Fruit fly (Drosophila melanogaster) whole organism, embryonic: ENCODE data around the gene CG17803.

Experiments used
- Antp ChIP-seq: fragments of 200-800 bp; sonication (Bioruptor generic); optimal IDR thresholded peaks from 3 replicates; lab custom pipeline; 2016; ENCODE audit warnings: missing biosample characterization, missing genetic modification characterization
- CG13775 ChIP-seq: fragments of 200-800 bp; sonication (Bioruptor generic); optimal IDR thresholded peaks from 3 replicates; lab custom pipeline; 2017; ENCODE audit warnings: missing biosample characterization, mild to moderate bottlenecking, missing genetic modification characterization
- CG14050 ChIP-seq: fragments of 200-800 bp; sonication (Bioruptor generic); IDR thresholded peaks from 3 replicates; pipeline ENCODE4 v1.3.6; 2022; ENCODE audit warnings: missing biosample characterization, missing genetic modification characterization
- CG15073 ChIP-seq: fragments of 200-800 bp; sonication (Bioruptor generic); optimal IDR thresholded peaks from 2 replicates; lab custom pipeline; 2016; ENCODE audit warnings: missing biosample characterization, missing genetic modification characterization
- CG15269 ChIP-seq: fragments of 200-800 bp; sonication (Bioruptor generic); optimal IDR thresholded peaks from 2 replicates; lab custom pipeline; 2018; ENCODE audit warnings: missing biosample characterization, mild to moderate bottlenecking, missing genetic modification characterization, moderate library complexity
- CG16813 ChIP-seq: fragments of 200-800 bp; sonication (Bioruptor generic); IDR thresholded peaks from 3 replicates; pipeline ENCODE4 v1.3.6; 2022; ENCODE audit warnings: missing biosample characterization, missing genetic modification characterization; ENCODE audit not compliant: partially characterized antibody
- CG18262 ChIP-seq: fragments of 200-800 bp; optimal IDR thresholded peaks from 3 replicates; lab custom pipeline; 2019; ENCODE audit warnings: missing biosample characterization, mild to moderate bottlenecking, missing genetic modification characterization, moderate library complexity
- CG3065 ChIP-seq: fragments of 200-800 bp; sonication (Bioruptor generic); optimal IDR thresholded peaks from 2 replicates; lab custom pipeline; 2016; ENCODE audit warnings: missing biosample characterization, missing genetic modification characterization
- CG3407 ChIP-seq: fragments of 200-800 bp; sonication (Bioruptor generic); optimal IDR thresholded peaks from 2 replicates; lab custom pipeline; 2018; ENCODE audit warnings: missing biosample characterization, mild to moderate bottlenecking, missing genetic modification characterization
- CG4282 ChIP-seq: fragments of 200-800 bp; sonication (Bioruptor generic); optimal IDR thresholded peaks from 2 replicates; lab custom pipeline; 2016; ENCODE audit warnings: missing biosample characterization, missing genetic modification characterization
- CG4360 ChIP-seq: fragments of 200-800 bp; sonication (Bioruptor generic); IDR thresholded peaks from 2 replicates; pipeline ENCODE4 v1.3.6; 2022; ENCODE audit warnings: missing biosample characterization, missing genetic modification characterization
- CG6791 ChIP-seq: fragments of 200-800 bp; sonication (Bioruptor generic); IDR thresholded peaks from 3 replicates; pipeline ENCODE4 v1.3.6; 2022; ENCODE audit warnings: missing biosample characterization, missing genetic modification characterization; ENCODE audit not compliant: partially characterized antibody
- CG7556 ChIP-seq: fragments of 200-800 bp; sonication (Bioruptor generic); optimal IDR thresholded peaks from 2 replicates; lab custom pipeline; 2017; ENCODE audit warnings: missing biosample characterization, mild to moderate bottlenecking, missing genetic modification characterization
- CG8281 ChIP-seq: fragments of 200-800 bp; sonication (Bioruptor generic); optimal IDR thresholded peaks from 2 replicates; lab custom pipeline; 2018; ENCODE audit warnings: missing biosample characterization, mild to moderate bottlenecking, missing genetic modification characterization, moderate library complexity
- CG8478 ChIP-seq: fragments of >200 bp; optimal IDR thresholded peaks from 2 replicates; lab custom pipeline; 2018
- CG9797 ChIP-seq: fragments of 200-800 bp; sonication (Bioruptor generic); optimal IDR thresholded peaks from 3 replicates; lab custom pipeline; 2018; ENCODE audit warnings: missing biosample characterization, mild to moderate bottlenecking, missing genetic modification characterization
- CG9817 ChIP-seq: fragments of 200-800 bp; sonication (Bioruptor generic); optimal IDR thresholded peaks from 2 replicates; lab custom pipeline; 2018; ENCODE audit warnings: missing biosample characterization, mild to moderate bottlenecking, missing genetic modification characterization, moderate library complexity
- CG9876 ChIP-seq: fragments of 200-800 bp; sonication (Bioruptor generic); optimal IDR thresholded peaks from 2 replicates; lab custom pipeline; 2016; ENCODE audit warnings: missing biosample characterization, missing genetic modification characterization
- CkIIα-i1 ChIP-seq: fragments of 200-800 bp; sonication (Bioruptor generic); IDR thresholded peaks from 2 replicates; pipeline ENCODE4 v1.3.6; 2022; ENCODE audit warnings: missing biosample characterization, missing genetic modification characterization
- HLH3B ChIP-seq: fragments of 200-800 bp; sonication (Bioruptor generic); IDR thresholded peaks from 2 replicates; pipeline ENCODE4 v1.3.6; 2022; ENCODE audit warnings: missing biosample characterization, missing genetic modification characterization
- HLH4C ChIP-seq: fragments of 200-800 bp; sonication (Bioruptor generic); IDR thresholded peaks from 3 replicates; pipeline ENCODE4 v1.3.6; 2022; ENCODE audit warnings: missing biosample characterization, missing genetic modification characterization; ENCODE audit not compliant: partially characterized antibody
- Hmx ChIP-seq: fragments of 200-800 bp; sonication (Bioruptor generic); optimal IDR thresholded peaks from 2 replicates; lab custom pipeline; 2016; ENCODE audit warnings: missing biosample characterization, missing genetic modification characterization
- MESR4 ChIP-seq: fragments of 200-800 bp; sonication (Bioruptor generic); optimal IDR thresholded peaks from 2 replicates; lab custom pipeline; 2018; ENCODE audit warnings: missing biosample characterization, mild to moderate bottlenecking, missing genetic modification characterization, moderate library complexity
- Side ChIP-seq: fragments of 200-800 bp; sonication (Bioruptor generic); optimal IDR thresholded peaks from 2 replicates; lab custom pipeline; 2016; ENCODE audit warnings: missing biosample characterization, missing genetic modification characterization
- Ssrp ChIP-seq: fragments of 200-800 bp; sonication (Bioruptor generic); optimal IDR thresholded peaks from 2 replicates; lab custom pipeline; 2018; ENCODE audit warnings: missing biosample characterization, mild to moderate bottlenecking, missing genetic modification characterization, moderate library complexity
- Stat92E ChIP-seq, 3 experiments: fragments of >200 bp in 2 of 3; fragments of 200-800 bp in 1 of 3; sonication (Bioruptor generic) in 1 of 3; optimal IDR thresholded peaks; 2 replicates each; lab custom pipeline; 2017 to 2019; ENCODE audit warnings: missing biosample characterization in 3 of 3, missing genetic modification characterization in 3 of 3, mild to moderate bottlenecking in 1 of 3, moderate library complexity in 1 of 3
- ash1 ChIP-seq: fragments of 200-800 bp; sonication (Bioruptor generic); optimal IDR thresholded peaks from 2 replicates; lab custom pipeline; 2018; ENCODE audit warnings: missing biosample characterization, mild to moderate bottlenecking, missing genetic modification characterization
- bbx ChIP-seq: fragments of 200-800 bp; sonication (Bioruptor generic); IDR thresholded peaks from 2 replicates; pipeline ENCODE4 v1.3.6; 2022; ENCODE audit warnings: missing biosample characterization, missing genetic modification characterization; ENCODE audit not compliant: partially characterized antibody
- bcd ChIP-seq: fragments of 200-800 bp; sonication (Bioruptor generic); optimal IDR thresholded peaks from 2 replicates; lab custom pipeline; 2017; ENCODE audit warnings: missing biosample characterization, mild to moderate bottlenecking, missing genetic modification characterization
- cato ChIP-seq: fragments of 200-800 bp; sonication (Bioruptor generic); optimal IDR thresholded peaks from 2 replicates; lab custom pipeline; 2016; ENCODE audit warnings: missing biosample characterization, missing genetic modification characterization, borderline replicate concordance
- chm ChIP-seq: fragments of 200-800 bp; sonication (Bioruptor generic); IDR thresholded peaks from 2 replicates; pipeline ENCODE4 v1.3.6; 2022; ENCODE audit warnings: missing biosample characterization, missing genetic modification characterization
- crc ChIP-seq: fragments of 200-800 bp; sonication (Bioruptor generic); optimal IDR thresholded peaks from 2 replicates; lab custom pipeline; 2016; ENCODE audit warnings: missing biosample characterization, missing genetic modification characterization
- crp ChIP-seq, 2 experiments: fragments of 200-800 bp; sonication (Bioruptor generic); optimal IDR thresholded peaks; 2 replicates in 1 of 2; 3 replicates in 1 of 2; lab custom pipeline; 2017; ENCODE audit warnings: missing biosample characterization in 2 of 2, missing genetic modification characterization in 2 of 2, mild to moderate bottlenecking in 1 of 2, moderate library complexity in 1 of 2
- dm ChIP-seq: fragments of 200-800 bp; sonication (Bioruptor generic); optimal IDR thresholded peaks from 3 replicates; lab custom pipeline; 2016; ENCODE audit warnings: missing biosample characterization, missing genetic modification characterization
- fd102C ChIP-seq: fragments of 200-800 bp; sonication (Bioruptor generic); optimal IDR thresholded peaks from 2 replicates; lab custom pipeline; 2018; ENCODE audit warnings: missing biosample characterization, mild to moderate bottlenecking, missing genetic modification characterization, moderate library complexity
- grau ChIP-seq: fragments of 200-800 bp; optimal IDR thresholded peaks from 3 replicates; lab custom pipeline; 2019; ENCODE audit warnings: missing biosample characterization, mild to moderate bottlenecking, missing genetic modification characterization, moderate library complexity
- grn ChIP-seq: fragments of 200-800 bp; sonication (Bioruptor generic); optimal IDR thresholded peaks from 3 replicates; lab custom pipeline; 2017; ENCODE audit warnings: missing biosample characterization, missing genetic modification characterization
- gro ChIP-seq: fragments of 200-800 bp; sonication (Bioruptor generic); optimal IDR thresholded peaks from 2 replicates; lab custom pipeline; 2016; ENCODE audit warnings: missing biosample characterization, missing genetic modification characterization
- gsb ChIP-seq: fragments of 200-800 bp; sonication (Bioruptor generic); IDR thresholded peaks from 2 replicates; pipeline ENCODE4 v1.3.6; 2022; ENCODE audit warnings: missing biosample characterization, missing genetic modification characterization
- ken ChIP-seq: fragments of 200-800 bp; sonication (Bioruptor generic); IDR thresholded peaks from 3 replicates; pipeline ENCODE4 v1.3.6; 2022; ENCODE audit warnings: missing biosample characterization, missing genetic modification characterization
- mld ChIP-seq: fragments of 200-800 bp; sonication (Bioruptor generic); IDR thresholded peaks from 3 replicates; pipeline ENCODE4 v1.3.6; 2022; ENCODE audit warnings: missing biosample characterization, missing genetic modification characterization; ENCODE audit not compliant: partially characterized antibody
- p53 ChIP-seq: fragments of 200-800 bp; sonication (Bioruptor generic); optimal IDR thresholded peaks from 2 replicates; lab custom pipeline; 2016; ENCODE audit warnings: missing biosample characterization, missing genetic modification characterization
- row ChIP-seq: fragments of 200-800 bp; sonication (Bioruptor generic); IDR thresholded peaks from 3 replicates; pipeline ENCODE4 v1.3.6; 2022; ENCODE audit warnings: missing biosample characterization, missing genetic modification characterization
- sc ChIP-seq, 3 experiments: fragments of >200 bp in 2 of 3; fragments of 200-800 bp in 1 of 3; sonication (Bioruptor generic) in 1 of 3; optimal IDR thresholded peaks; 2 replicates in 2 of 3; 3 replicates in 1 of 3; lab custom pipeline; 2017; ENCODE audit warnings: mild to moderate bottlenecking in 1 of 3, missing biosample characterization in 1 of 3, missing genetic modification characterization in 1 of 3, missing genetic modification reagents in 1 of 3
- sens ChIP-seq: fragments of 200-800 bp; sonication (Bioruptor generic); peaks from one replicate; lab custom pipeline; 2016; ENCODE audit warnings: missing biosample characterization, missing genetic modification characterization
- sug ChIP-seq: fragments of 200-800 bp; optimal IDR thresholded peaks from 2 replicates; lab custom pipeline; 2019; ENCODE audit warnings: missing biosample characterization, mild to moderate bottlenecking, missing genetic modification characterization, moderate library complexity
- vnd ChIP-seq: fragments of 200-800 bp; sonication (Bioruptor generic); IDR thresholded peaks from 3 replicates; pipeline ENCODE4 v1.3.6; 2022; ENCODE audit warnings: missing biosample characterization, missing genetic modification characterization; ENCODE audit not compliant: partially characterized antibody

CG17803 gene

DNA sequence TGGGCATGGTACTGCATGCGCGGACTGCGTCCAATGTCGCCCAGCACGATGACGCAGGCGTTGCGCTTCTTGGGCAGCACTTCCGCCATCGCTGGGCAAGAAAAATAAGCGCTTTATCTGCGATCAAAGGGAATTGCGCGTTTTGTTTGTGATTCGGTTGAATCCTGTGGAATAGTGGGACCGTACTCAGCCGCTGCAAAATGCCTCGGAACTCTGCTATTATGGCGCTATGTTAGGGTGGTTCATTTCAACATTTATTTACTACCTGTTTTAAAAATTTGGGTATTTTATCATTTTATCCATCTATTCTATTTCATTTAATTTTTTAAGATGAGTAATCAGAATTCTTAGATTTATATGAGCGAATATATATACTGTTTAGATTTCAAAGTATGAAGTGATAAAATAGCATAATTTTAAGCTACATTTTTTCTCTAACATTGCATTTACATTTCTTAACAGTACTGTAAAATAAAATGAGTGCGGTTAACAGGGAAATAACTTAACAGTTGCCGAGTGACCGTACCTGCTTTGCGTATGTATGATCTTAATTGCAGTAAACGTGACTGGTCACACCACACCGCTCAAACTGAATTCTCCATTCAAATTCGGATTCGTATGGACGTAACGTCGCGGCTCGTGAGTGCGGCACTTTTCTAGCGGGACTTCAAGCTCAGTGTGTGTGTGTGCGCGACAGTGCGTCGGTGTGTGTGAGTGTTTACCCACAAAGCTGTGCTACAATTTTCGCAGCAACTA is 9.8 kb upstream of the CG17803 start, which contains the start of the genes Alg1 and tinc (continued):
- peak; percentile 56 for TF ChIP-seq CG13775 (GFP tag; lab: Kevin White, UChicago)

DNA sequence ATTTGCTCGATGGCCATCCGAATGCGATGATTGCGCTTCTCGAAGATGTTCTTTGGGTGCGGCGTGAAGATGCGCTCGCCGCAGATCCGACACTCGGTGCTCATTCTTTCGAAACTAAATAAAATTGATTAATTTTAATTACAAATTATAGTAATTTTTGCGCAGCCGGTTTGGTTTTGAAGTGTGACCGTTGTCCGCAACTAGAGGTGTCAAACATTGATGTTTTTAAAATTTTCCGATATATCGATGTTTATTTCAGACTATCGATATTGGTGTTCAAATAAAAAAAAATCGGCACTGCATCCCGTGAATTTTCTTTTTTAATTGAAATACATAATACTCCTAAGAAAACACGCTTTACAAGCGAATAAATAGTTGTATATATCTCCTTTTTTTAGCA is 7.7 kb upstream of the CG17803 start, which contains the start of gene Odj:
TSS of gene Odj (minus strand) at position 209 of the 400 bp plus-strand sequence.
- TF ChIP-seq CG9797 (GFP tag; lab: Kevin White, UChicago): peak; percentile 77
- TF ChIP-seq CG4360 (GFP tag; lab: Robert Waterston, UW): no peak
- peak; percentile 71 for TF ChIP-seq row
- no peak for TF ChIP-seq CG9817 (tag; lab: Kevin White, UChicago)
- no peak for TF ChIP-seq fd102C (GFP tag; lab: Kevin White, UChicago)
- TF ChIP-seq CG18262 (tag; lab: Kevin White, UChicago): no peak
- no peak for TF ChIP-seq CG8281 (tag; lab: Kevin White, UChicago)
- TF ChIP-seq Side: no peak
- TF ChIP-seq grn (GFP tag; lab: Kevin White, UChicago): no peak
- TF ChIP-seq mld (GFP tag; lab: Robert Waterston, UW): peak; percentile 76; the same call in 2 of the 3 replicates
- TF ChIP-seq Hmx (GFP tag; lab: Kevin White, UChicago): no peak
- TF ChIP-seq Ssrp (tag; lab: Kevin White, UChicago): no peak
- TF ChIP-seq ken (GFP tag; lab: Robert Waterston, UW): no peak
- TF ChIP-seq crp (GFP tag; optimal IDR thresholded peaks at IDR 0.05; lab: Kevin White, UChicago): peak in 1 of 2 experiments; percentile 9
- TF ChIP-seq cato (GFP tag; lab: Kevin White, UChicago): no peak
- TF ChIP-seq MESR4 (GFP tag; lab: Kevin White, UChicago): peak; percentile 57
- TF ChIP-seq p53: no peak
- no peak for TF ChIP-seq crc (GFP tag; lab: Kevin White, UChicago)
- no peak for TF ChIP-seq CG9876 (GFP tag; lab: Kevin White, UChicago)
- TF ChIP-seq CG3065 (GFP tag; lab: Kevin White, UChicago): no peak
- no peak for TF ChIP-seq Antp (GFP tag; lab: Kevin White, UChicago)
- TF ChIP-seq dm (GFP tag; lab: Kevin White, UChicago): no peak
- no peak for TF ChIP-seq sens (GFP tag; lab: Kevin White, UChicago)
- TF ChIP-seq gro (GFP tag; lab: Kevin White, UChicago): no peak
- peak; percentile 96 for TF ChIP-seq bbx (GFP tag; lab: Robert Waterston, UW)
- no peak for TF ChIP-seq sc (optimal IDR thresholded peaks at IDR 0.05; lab: Kevin White, UChicago)
- TF ChIP-seq sc (GFP tag; optimal IDR thresholded peaks at IDR 0.05; lab: Kevin White, UChicago): no peak
- TF ChIP-seq CG3407: no peak
- TF ChIP-seq chm (GFP tag; lab: Robert Waterston, UW): 0 out of 2 replicates have a peak, but pooled peaks have one; percentile 33
- TF ChIP-seq HLH4C (GFP tag; lab: Robert Waterston, UW): peak; percentile 88
- TF ChIP-seq CkIIα-i1 (GFP tag; lab: Robert Waterston, UW): no peak
- TF ChIP-seq CG8478 (lab: Kevin White, UChicago): no peak
- TF ChIP-seq CG7556 (GFP tag; lab: Kevin White, UChicago): no peak
- TF ChIP-seq ash1 (GFP tag; lab: Kevin White, UChicago): no peak
- TF ChIP-seq HLH3B (GFP tag; lab: Robert Waterston, UW): no peak
- no peak for TF ChIP-seq CG15269 (tag; lab: Kevin White, UChicago)
- TF ChIP-seq CG15073: no peak
- peak; percentile 91 for TF ChIP-seq CG16813 (GFP tag; lab: Robert Waterston, UW)
- TF ChIP-seq CG4282 (GFP tag; lab: Kevin White, UChicago): no peak
- TF ChIP-seq CG6791 (GFP tag; lab: Robert Waterston, UW): peak; percentile 94
- TF ChIP-seq CG14050 (GFP tag; lab: Robert Waterston, UW): no peak
- TF ChIP-seq Stat92E (GFP tag; optimal IDR thresholded peaks at IDR 0.05; lab: Kevin White, UChicago): no peak
- TF ChIP-seq sug (tag; lab: Kevin White, UChicago): peak; percentile 17
- peak; percentile 86 for TF ChIP-seq vnd
- no peak for TF ChIP-seq grau (tag; lab: Kevin White, UChicago)
- no peak for TF ChIP-seq gsb (GFP tag; lab: Robert Waterston, UW)
- no peak for TF ChIP-seq bcd (GFP tag; lab: Kevin White, UChicago)
